Fruit fly (Drosophila melanogaster) whole organism: ENCODE results near the gene Gr66a.

ENCODE experiments used
- CG8478 ChIP-seq: fragments of >200 bp; optimal IDR thresholded peaks from 2 replicates; lab custom pipeline; 2018; ENCODE audit warnings: inconsistent platforms
- Dll ChIP-seq: fragments of >200 bp; optimal IDR thresholded peaks from 2 replicates; lab custom pipeline; 2017
- EcR ChIP-seq, 2 experiments: fragments of >200 bp; optimal IDR thresholded peaks; 2 replicates each; lab custom pipeline; 2017; ENCODE audit warnings: missing biosample characterization in 2 of 2, missing genetic modification characterization in 2 of 2, missing genetic modification reagents in 2 of 2
- pan ChIP-seq: fragments of >200 bp; optimal IDR thresholded peaks from 2 replicates; lab custom pipeline; 2017
- psq ChIP-seq: fragments of >200 bp; optimal IDR thresholded peaks from 2 replicates; lab custom pipeline; 2017
- usp ChIP-seq: fragments of >200 bp; optimal IDR thresholded peaks from 2 replicates; lab custom pipeline; 2017; ENCODE audit warnings: missing biosample characterization, missing genetic modification characterization, mixed read lengths

Gr66a gene

DNA sequence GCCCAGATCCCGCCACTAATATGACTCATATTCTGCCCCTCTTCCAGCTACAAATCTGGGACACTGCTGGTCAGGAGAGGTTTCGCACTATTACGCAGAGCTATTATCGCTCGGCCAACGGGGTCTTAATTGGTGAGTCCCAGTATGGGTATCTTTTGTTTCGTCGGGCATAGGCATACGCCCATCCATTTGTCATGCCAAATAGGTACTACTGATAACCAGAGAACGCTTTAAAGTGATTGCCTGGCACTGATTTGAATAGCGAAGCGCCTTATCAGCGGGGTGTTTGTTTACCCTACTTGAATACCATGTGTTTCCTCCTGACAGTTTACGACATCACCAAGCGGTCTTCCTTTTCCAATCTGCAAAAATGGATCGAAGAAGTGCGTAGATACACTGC, 9.3 kb downstream of the Gr66a start:
- no peak for TF ChIP-seq usp (GFP tag; lab: Kevin White, UChicago)
- TF ChIP-seq pan (lab: Kevin White, UChicago) = peak; percentile 5

DNA sequence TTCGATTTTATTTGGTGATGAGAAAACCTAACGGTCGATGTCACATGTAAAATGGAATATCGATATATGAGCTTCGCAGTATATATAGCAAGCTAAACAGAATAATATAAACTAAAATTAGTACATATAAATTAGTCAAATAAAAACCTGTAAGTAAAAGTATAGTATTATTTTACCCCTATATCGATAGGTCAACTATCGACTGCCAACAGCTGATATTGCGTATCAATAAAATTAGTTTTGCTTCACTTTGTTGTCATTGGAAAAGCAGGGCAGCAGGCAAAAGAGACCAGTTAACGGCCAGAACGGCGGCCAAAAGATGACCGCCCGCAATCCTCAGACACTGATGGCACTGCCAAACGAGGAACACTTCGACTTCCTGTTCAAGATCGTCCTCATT, 9.8 kb downstream of the Gr66a start, which contains the start of gene Rab19:
Rab19 (plus strand) TSS at position 78 of the 400 bp plus-strand sequence.
- TF ChIP-seq CG8478 (lab: Kevin White, UChicago) (no peak), pan (lab: Kevin White, UChicago) (no peak), usp (GFP tag; lab: Kevin White, UChicago) (no peak), EcR (GFP tag; optimal IDR thresholded peaks at IDR 0.05; lab: Kevin White, UChicago) (no peak), Dll (no peak), psq (no peak)

DNA sequence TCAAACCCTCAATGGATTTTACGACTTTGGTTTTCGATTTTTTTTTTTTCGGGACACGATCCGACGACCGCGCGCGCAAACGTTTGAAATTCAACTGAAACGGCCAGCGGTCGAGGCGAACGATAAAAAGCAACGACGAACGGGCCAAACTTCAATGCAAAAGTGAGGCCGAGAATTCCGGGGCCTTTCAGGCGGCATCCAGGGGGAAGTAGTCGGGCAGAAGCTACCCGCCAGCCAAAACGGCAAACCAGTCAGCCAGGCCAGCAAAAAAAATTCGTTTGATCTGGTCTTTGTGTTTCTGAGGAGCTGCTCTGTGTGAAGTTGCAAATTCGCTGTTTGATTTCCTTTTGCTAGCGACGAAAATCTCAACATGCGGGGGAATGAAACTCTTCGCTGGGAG, 11.6 kb downstream of the Gr66a start, which contains the start of gene CG7201:
CG7201 (minus strand) TSS at position 101 of the 400 bp plus-strand sequence.
- TF ChIP-seq psq (no peak), Dll (no peak), CG8478 (lab: Kevin White, UChicago) (no peak), usp (GFP tag; lab: Kevin White, UChicago) (no peak), pan (lab: Kevin White, UChicago) (no peak), EcR (GFP tag; optimal IDR thresholded peaks at IDR 0.05; lab: Kevin White, UChicago) (no peak)

DNA sequence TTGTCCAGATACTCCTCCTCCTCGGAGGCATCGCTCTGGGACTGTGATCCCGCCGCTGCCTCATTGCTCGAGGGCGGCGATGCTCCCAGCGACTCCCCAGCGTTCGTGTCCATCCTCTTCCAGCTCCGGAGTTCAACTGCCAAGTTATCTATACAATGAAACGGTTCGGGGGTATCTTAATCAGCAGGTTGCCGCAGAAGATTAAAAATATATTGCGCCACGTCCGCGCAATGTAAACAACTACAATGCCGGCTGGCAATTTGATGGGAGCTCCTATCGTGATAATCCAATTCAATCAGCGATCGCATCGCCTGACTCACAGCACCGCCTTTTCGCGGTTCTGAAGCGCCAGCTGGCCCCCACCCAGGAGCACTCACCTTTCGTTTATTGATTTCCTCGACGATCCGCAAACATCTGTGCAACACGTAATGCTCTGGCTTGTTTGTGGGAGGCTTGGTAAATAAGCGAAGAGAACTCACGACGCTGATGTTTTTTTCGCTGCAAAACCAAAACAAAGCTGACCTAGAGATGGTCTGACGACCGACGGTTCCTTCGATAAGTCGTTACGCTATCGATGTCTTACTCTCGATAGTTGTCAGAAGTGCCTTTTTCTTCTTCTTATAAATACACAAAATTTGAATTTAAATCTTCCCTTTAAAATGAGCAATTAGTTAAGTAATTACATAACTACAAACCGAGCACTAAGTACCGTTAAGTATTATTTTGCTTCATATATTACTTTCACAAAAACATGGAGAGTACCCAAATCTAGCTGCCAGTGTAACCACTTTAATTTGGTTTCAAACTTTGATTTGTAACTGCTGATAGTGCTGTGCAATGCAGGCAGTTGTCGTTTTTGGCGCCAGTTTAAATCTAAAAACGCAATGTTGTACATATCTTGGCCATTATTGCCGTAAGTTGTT, 17.2 kb downstream of the Gr66a start, which contains the start of gene cert:
cert (minus strand) TSS at position 535 of the 923 bp plus-strand sequence.
- TF ChIP-seq Dll = no peak
- no peak for TF ChIP-seq usp (GFP tag; lab: Kevin White, UChicago)
- TF ChIP-seq psq = no peak
- no peak for TF ChIP-seq EcR (GFP tag; optimal IDR thresholded peaks at IDR 0.05; lab: Kevin White, UChicago)
- no peak for TF ChIP-seq CG8478 (lab: Kevin White, UChicago)
- TF ChIP-seq pan (lab: Kevin White, UChicago) = no peak

DNA sequence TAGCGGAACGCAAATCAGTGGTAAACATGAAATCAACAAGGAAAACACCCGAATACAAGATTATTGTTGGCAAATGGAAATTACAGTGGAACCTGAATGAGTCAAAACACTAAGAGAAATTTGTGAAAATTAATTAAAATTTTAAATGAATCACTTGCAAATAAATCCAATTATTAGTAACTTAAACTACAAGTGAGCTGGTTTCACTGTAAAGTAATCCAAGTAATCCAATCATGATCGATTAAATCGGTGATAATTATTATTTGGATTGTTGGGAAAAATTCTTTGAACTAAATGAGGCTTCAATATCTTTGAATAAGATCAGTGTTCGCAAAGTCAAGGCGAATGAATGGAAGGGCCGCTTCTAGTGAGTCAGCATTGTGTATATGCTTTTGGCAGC, 18.4 kb downstream of the Gr66a start:
- TF ChIP-seq usp (GFP tag; lab: Kevin White, UChicago) = no peak
- no peak for TF ChIP-seq Dll

DNA sequence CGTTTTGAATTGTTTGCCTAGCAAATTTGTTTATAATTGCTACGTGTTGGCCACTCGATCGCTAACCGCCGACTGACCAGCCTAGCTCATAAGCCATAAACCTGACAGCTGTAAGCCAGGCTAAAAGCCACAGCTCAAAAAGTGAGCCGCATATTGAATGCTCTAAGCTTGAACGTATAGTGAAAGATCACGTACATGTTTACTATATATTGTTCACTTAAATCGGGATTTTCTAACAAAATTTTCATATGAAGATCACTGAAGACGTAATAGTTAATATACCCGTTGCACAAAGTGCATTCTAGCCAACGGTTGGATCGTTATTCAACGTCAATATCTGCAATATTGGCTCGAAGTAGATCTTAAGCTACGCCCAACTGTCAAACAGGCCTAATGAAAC, 20.4 kb downstream of the Gr66a start:
- TF ChIP-seq pan (lab: Kevin White, UChicago) (no peak), psq (no peak), CG8478 (lab: Kevin White, UChicago) (no peak), usp (GFP tag; lab: Kevin White, UChicago) (no peak), EcR (GFP tag; optimal IDR thresholded peaks at IDR 0.05; lab: Kevin White, UChicago) (no peak), Dll (no peak)

DNA sequence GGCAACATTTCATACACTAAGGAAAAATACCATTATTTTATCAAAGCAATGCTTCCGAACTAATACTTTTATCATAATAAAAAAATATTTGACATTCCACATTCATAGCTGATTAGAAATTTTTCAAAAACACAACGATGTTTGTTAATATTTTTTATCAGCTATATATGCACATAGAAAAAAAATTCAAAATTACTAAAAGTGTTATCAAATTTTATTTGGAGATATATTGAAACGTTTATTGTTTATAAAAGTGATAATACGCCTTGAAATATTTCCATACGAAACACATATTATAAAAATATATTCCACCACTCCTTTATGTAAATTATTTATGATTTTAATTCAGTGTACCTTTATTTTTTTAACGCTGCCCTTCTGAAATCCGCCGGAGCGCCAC, 21.0 kb downstream of the Gr66a start:
- no peak for TF ChIP-seq EcR (GFP tag; optimal IDR thresholded peaks at IDR 0.05; lab: Kevin White, UChicago)

DNA sequence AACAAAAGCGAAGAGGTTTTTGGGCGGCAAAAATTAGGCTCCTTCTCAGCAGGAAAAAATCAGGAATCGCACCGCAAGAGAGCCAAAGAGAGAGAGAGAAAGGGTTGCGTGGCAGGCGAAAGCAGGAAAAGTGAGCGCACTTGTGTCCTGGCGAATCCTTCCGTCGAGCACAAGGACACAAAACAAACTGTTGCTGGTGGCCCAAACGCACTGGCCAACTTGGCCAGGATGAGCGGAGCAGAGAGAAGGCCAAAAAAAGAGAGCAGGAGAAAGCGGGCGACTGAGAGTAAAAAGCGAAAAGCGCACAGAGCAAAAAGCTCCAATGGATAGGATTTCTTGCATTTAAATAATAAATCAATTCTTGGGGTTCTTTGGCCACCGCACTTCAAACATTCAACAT, 21.5 kb downstream of the Gr66a start:
- TF ChIP-seq Dll (no peak), CG8478 (lab: Kevin White, UChicago) (no peak), pan (lab: Kevin White, UChicago) (no peak), usp (GFP tag; lab: Kevin White, UChicago) (no peak), EcR (GFP tag; optimal IDR thresholded peaks at IDR 0.05; lab: Kevin White, UChicago) (no peak), psq (no peak)

DNA sequence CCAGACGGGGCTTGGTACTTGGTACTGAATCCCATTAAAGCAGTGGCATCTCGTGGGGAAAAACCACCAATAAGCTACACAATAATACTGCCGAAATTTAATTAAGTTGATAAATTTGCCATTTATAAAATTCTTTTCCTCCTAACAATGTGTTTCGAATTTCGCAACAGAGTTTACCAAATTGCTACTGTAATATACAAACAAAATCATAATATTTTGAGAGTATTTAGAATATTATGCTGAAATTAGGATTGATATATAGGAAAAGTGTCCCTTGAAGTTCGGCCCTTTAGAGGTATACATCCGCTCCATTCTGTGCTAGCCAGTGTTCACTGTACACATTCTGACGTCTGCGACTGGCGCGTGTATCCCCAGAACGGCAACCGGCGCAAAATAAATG, 22.1 kb downstream of the Gr66a start:
- no peak for TF ChIP-seq EcR (GFP tag; optimal IDR thresholded peaks at IDR 0.05; lab: Kevin White, UChicago)
- TF ChIP-seq CG8478 (lab: Kevin White, UChicago) = no peak
- no peak for TF ChIP-seq pan (lab: Kevin White, UChicago)
- TF ChIP-seq psq = no peak
- no peak for TF ChIP-seq usp (GFP tag; lab: Kevin White, UChicago)
- no peak for TF ChIP-seq Dll
